Worm (Caenorhabditis elegans) whole organism, late embryonic: ENCODE measurements around the gene K05F1.6.

Experiments
- C08G9.2 ChIP-seq: sonication (generic microtip); optimal IDR thresholded peaks from 2 replicates; lab custom pipeline; 2016; ENCODE audit warnings: mild to moderate bottlenecking, missing genetic modification characterization, moderate library complexity, missing compliant biosample characterization
- C38D4.7 ChIP-seq: fragments of 200-800 bp; sonication (Bioruptor generic); optimal IDR thresholded peaks from 2 replicates; lab custom pipeline; 2018; ENCODE audit warnings: mild to moderate bottlenecking, missing genetic modification characterization, moderate library complexity, missing compliant biosample characterization
- F13H6.1 ChIP-seq: sonication (generic microtip); optimal IDR thresholded peaks from 2 replicates; lab custom pipeline; 2016; ENCODE audit warnings: missing genetic modification characterization, missing compliant biosample characterization
- K02D7.2 ChIP-seq: sonication (generic microtip); optimal IDR thresholded peaks from 2 replicates; lab custom pipeline; 2017; ENCODE audit warnings: mild to moderate bottlenecking, missing genetic modification characterization, missing compliant biosample characterization
- Y22D7AL.16 ChIP-seq: sonication (generic microtip); optimal IDR thresholded peaks from 2 replicates; lab custom pipeline; 2016; ENCODE audit warnings: missing genetic modification characterization, missing compliant biosample characterization
- ama-1 ChIP-seq: fragments of 150-350 bp; optimal IDR thresholded peaks from 2 replicates; lab custom pipeline; 2014
- ceh-14 ChIP-seq: sonication (generic microtip); optimal IDR thresholded peaks from 2 replicates; lab custom pipeline; 2016; ENCODE audit warnings: missing genotype, missing genetic modification characterization, missing compliant biosample characterization
- ceh-18 ChIP-seq: sonication (generic microtip); optimal IDR thresholded peaks from 2 replicates; lab custom pipeline; 2016; ENCODE audit warnings: missing genetic modification characterization, missing compliant biosample characterization
- ceh-24 ChIP-seq: sonication (generic microtip); optimal IDR thresholded peaks from 2 replicates; lab custom pipeline; 2016; ENCODE audit warnings: mild to moderate bottlenecking, missing genetic modification characterization, missing compliant biosample characterization
- ceh-30 ChIP-seq: fragments of 150-350 bp; optimal IDR thresholded peaks from 2 replicates; lab custom pipeline; 2014; ENCODE audit warnings: missing biosample characterization, missing genetic modification characterization
- ceh-34 ChIP-seq: sonication (generic microtip); optimal IDR thresholded peaks from 2 replicates; lab custom pipeline; 2016; ENCODE audit warnings: mild to moderate bottlenecking, missing genetic modification characterization, missing compliant biosample characterization
- ceh-45 ChIP-seq: fragments of 200-800 bp; sonication (Bioruptor generic); IDR thresholded peaks from 2 replicates; pipeline ENCODE4 v1.3.6; 2022; ENCODE audit warnings: missing genetic modification reagents, missing genetic modification characterization, missing compliant biosample characterization
- ceh-48 ChIP-seq: sonication (generic microtip); optimal IDR thresholded peaks from 2 replicates; lab custom pipeline; 2016; ENCODE audit warnings: missing genetic modification characterization, inconsistent platforms, missing compliant biosample characterization
- ceh-6 ChIP-seq: fragments of 200-800 bp; sonication (Bioruptor generic); optimal IDR thresholded peaks from 2 replicates; lab custom pipeline; 2018; ENCODE audit warnings: mild to moderate bottlenecking, missing genetic modification characterization, missing compliant biosample characterization
- ceh-9 ChIP-seq: sonication (generic microtip); optimal IDR thresholded peaks from 2 replicates; lab custom pipeline; 2016; ENCODE audit warnings: mild to moderate bottlenecking, missing genetic modification characterization, inconsistent platforms, missing compliant biosample characterization
- ets-4 ChIP-seq: sonication (generic microtip); optimal IDR thresholded peaks from 2 replicates; lab custom pipeline; 2016; ENCODE audit warnings: missing genetic modification characterization, missing compliant biosample characterization
- eyg-1 ChIP-seq: sonication (generic microtip); optimal IDR thresholded peaks from 2 replicates; lab custom pipeline; 2016; ENCODE audit warnings: missing genotype, missing genetic modification characterization, missing compliant biosample characterization
- fax-1 ChIP-seq: sonication (generic microtip); optimal IDR thresholded peaks from 2 replicates; lab custom pipeline; 2016; ENCODE audit warnings: missing genotype, missing genetic modification characterization, missing compliant biosample characterization
- fkh-10 ChIP-seq: fragments of 150-350 bp; optimal IDR thresholded peaks from 2 replicates; lab custom pipeline; 2014; ENCODE audit warnings: missing biosample characterization, missing genetic modification reagents, missing genetic modification characterization
- gmeb-2 ChIP-seq: sonication (generic microtip); optimal IDR thresholded peaks from 2 replicates; lab custom pipeline; 2016; ENCODE audit warnings: missing genetic modification characterization, inconsistent platforms, missing compliant biosample characterization
- hlh-30 ChIP-seq: sonication (generic microtip); optimal IDR thresholded peaks from 2 replicates; lab custom pipeline; 2017; ENCODE audit warnings: antibody characterized with exemption, missing genetic modification characterization, missing compliant biosample characterization; ENCODE audit not compliant: insufficient read depth
- hlh-8 ChIP-seq: sonication (generic microtip); optimal IDR thresholded peaks from 2 replicates; lab custom pipeline; 2016; ENCODE audit warnings: missing genotype, missing genetic modification characterization, missing compliant biosample characterization
- lin-11 ChIP-seq: fragments of 200-800 bp; sonication (Bioruptor generic); optimal IDR thresholded peaks from 2 replicates; lab custom pipeline; 2018; ENCODE audit warnings: mild to moderate bottlenecking, missing genetic modification characterization, missing compliant biosample characterization
- madf-2 ChIP-seq: sonication (generic microtip); optimal IDR thresholded peaks from 2 replicates; lab custom pipeline; 2017; ENCODE audit warnings: missing genetic modification characterization, missing compliant biosample characterization
- nhr-11 ChIP-seq: fragments of 150-350 bp; optimal IDR thresholded peaks from 2 replicates; lab custom pipeline; 2014; ENCODE audit warnings: missing biosample characterization, missing genetic modification characterization
- nhr-232 ChIP-seq: sonication (generic microtip); optimal IDR thresholded peaks from 2 replicates; lab custom pipeline; 2016; ENCODE audit warnings: missing genetic modification characterization, missing compliant biosample characterization
- npax-4 ChIP-seq: sonication (generic microtip); optimal IDR thresholded peaks from 2 replicates; lab custom pipeline; 2016; ENCODE audit warnings: missing genetic modification characterization, missing compliant biosample characterization
- pat-9 ChIP-seq: fragments of 200-800 bp; sonication (Bioruptor generic); optimal IDR thresholded peaks from 2 replicates; lab custom pipeline; 2018; ENCODE audit warnings: mild to moderate bottlenecking, missing genetic modification characterization, moderate library complexity, missing compliant biosample characterization
- pqm-1 ChIP-seq: sonication (generic microtip); optimal IDR thresholded peaks from 2 replicates; lab custom pipeline; 2016; ENCODE audit warnings: missing genetic modification characterization, missing compliant biosample characterization
- ref-2 ChIP-seq: sonication (generic microtip); optimal IDR thresholded peaks from 2 replicates; lab custom pipeline; 2016; ENCODE audit warnings: missing genetic modification characterization, missing compliant biosample characterization
- rnt-1 ChIP-seq: sonication (generic microtip); optimal IDR thresholded peaks from 2 replicates; lab custom pipeline; 2016; ENCODE audit warnings: missing genetic modification characterization, missing compliant biosample characterization
- sox-2 ChIP-seq: fragments of 200-800 bp; sonication (Bioruptor generic); IDR thresholded peaks from 2 replicates; pipeline ENCODE4 v1.3.6; 2022; ENCODE audit warnings: missing genetic modification reagents, missing genetic modification characterization, missing compliant biosample characterization
- syd-9 ChIP-seq: sonication (generic microtip); optimal IDR thresholded peaks from 2 replicates; lab custom pipeline; 2016; ENCODE audit warnings: mild to moderate bottlenecking, missing genetic modification characterization, moderate library complexity, missing compliant biosample characterization
- tbx-7 ChIP-seq: sonication (generic microtip); optimal IDR thresholded peaks from 2 replicates; lab custom pipeline; 2016; ENCODE audit warnings: missing genotype, missing genetic modification characterization, missing compliant biosample characterization
- unc-42 ChIP-seq: sonication (generic microtip); optimal IDR thresholded peaks from 2 replicates; lab custom pipeline; 2016; ENCODE audit warnings: missing genotype, missing genetic modification characterization, missing compliant biosample characterization
- zip-5 ChIP-seq: sonication (generic microtip); optimal IDR thresholded peaks from 2 replicates; lab custom pipeline; 2016; ENCODE audit warnings: missing genetic modification characterization, missing compliant biosample characterization
- ztf-16 ChIP-seq: sonication (generic microtip); optimal IDR thresholded peaks from 2 replicates; lab custom pipeline; 2017; ENCODE audit warnings: missing genetic modification characterization, missing compliant biosample characterization

Gene K05F1.6

ce11 chrII:5794195-5794594 lies 11.9 kb downstream of the K05F1.6 start, which contains the start of gene acdh-8:
TSS of gene acdh-8 (plus strand) at chrII:5794495.
- no peak for TF ChIP-seq F13H6.1 (tag; lab: Kevin White, UChicago)
- no peak for TF ChIP-seq Y22D7AL.16
- TF ChIP-seq K02D7.2 (tag; lab: Kevin White, UChicago) = no peak
- no peak for TF ChIP-seq ceh-48 (tag; lab: Kevin White, UChicago)
- TF ChIP-seq sox-2 (GFP tag; lab: Robert Waterston, UW) = no peak
- no peak for TF ChIP-seq rnt-1 (tag; lab: Kevin White, UChicago)
- TF ChIP-seq lin-11 (tag; lab: Kevin White, UChicago) = no peak
- TF ChIP-seq ceh-6 (GFP tag; lab: Kevin White, UChicago) = no peak
- no peak for TF ChIP-seq ref-2
- no peak for TF ChIP-seq gmeb-2 (tag; lab: Kevin White, UChicago)
- no peak for TF ChIP-seq npax-4
- TF ChIP-seq C08G9.2 (tag; lab: Kevin White, UChicago) = no peak
- no peak for TF ChIP-seq ztf-16 (tag; lab: Kevin White, UChicago)
- TF ChIP-seq pat-9 (tag; lab: Kevin White, UChicago) = no peak
- no peak for TF ChIP-seq eyg-1
- no peak for TF ChIP-seq ets-4 (tag; lab: Kevin White, UChicago)
- no peak for TF ChIP-seq ceh-14

- TF ChIP-seq syd-9 (tag; lab: Kevin White, UChicago) = no peak
- no peak for TF ChIP-seq F13H6.1 (tag; lab: Kevin White, UChicago)
- no peak for TF ChIP-seq C08G9.2 (tag; lab: Kevin White, UChicago)
Observed at ce11 chrII:5797348-5797977, 15.1 kb downstream of the K05F1.6 start, which contains the start of the genes msp-63 and msp-142. TSS of gene msp-63 (minus strand) at chrII:5797448. TSS of gene msp-142 (plus strand) at chrII:5797927.

DNA sequence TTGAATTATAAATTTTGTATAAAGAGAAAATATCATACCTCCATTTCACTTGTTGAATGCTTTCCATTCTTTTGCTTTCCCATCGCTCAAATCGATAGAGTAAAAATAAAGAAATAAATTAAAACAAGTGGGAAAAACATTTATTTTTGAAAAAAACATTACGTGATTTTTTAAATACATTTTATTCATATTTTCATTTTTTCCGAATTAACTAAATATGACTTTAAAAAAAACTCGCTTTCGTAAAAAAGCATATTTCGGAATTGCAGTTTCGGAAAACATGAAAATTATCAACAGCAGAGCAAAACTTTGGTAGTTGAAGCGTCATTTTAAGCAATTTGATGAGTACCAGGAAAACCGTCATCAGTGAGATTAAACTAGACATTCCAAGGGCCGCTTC lies 17.2 kb downstream of the K05F1.6 start, which contains the start of gene K05F1.8:
TSS of gene K05F1.8 (minus strand) at position 101 of the 400 bp plus-strand sequence.
- TF ChIP-seq ztf-16 (tag; lab: Kevin White, UChicago) = no peak
- no peak for TF ChIP-seq nhr-232 (tag; lab: Kevin White, UChicago)
- TF ChIP-seq Y22D7AL.16 = no peak
- TF ChIP-seq hlh-30 (tag; lab: Kevin White, UChicago) = no peak
- TF ChIP-seq hlh-8 = no peak
- TF ChIP-seq ceh-34 (tag; lab: Kevin White, UChicago) = no peak
- TF ChIP-seq fax-1 = no peak
- no peak for TF ChIP-seq ceh-18 (tag; lab: Kevin White, UChicago)

- TF ChIP-seq npax-4 = no peak
- TF ChIP-seq tbx-7 (tag; lab: Kevin White, UChicago) = no peak
- TF ChIP-seq zip-5 (tag; lab: Kevin White, UChicago) = no peak
- TF ChIP-seq ceh-34 (tag; lab: Kevin White, UChicago) = no peak
Observed at ce11 chrII:5801075-5801474, 18.8 kb downstream of the K05F1.6 start, which contains the start of the genes K05F1.9 and K05F1.1. TSS of gene K05F1.9 (minus strand) at chrII:5801175. TSS of gene K05F1.1 (plus strand) at chrII:5801382.

DNA sequence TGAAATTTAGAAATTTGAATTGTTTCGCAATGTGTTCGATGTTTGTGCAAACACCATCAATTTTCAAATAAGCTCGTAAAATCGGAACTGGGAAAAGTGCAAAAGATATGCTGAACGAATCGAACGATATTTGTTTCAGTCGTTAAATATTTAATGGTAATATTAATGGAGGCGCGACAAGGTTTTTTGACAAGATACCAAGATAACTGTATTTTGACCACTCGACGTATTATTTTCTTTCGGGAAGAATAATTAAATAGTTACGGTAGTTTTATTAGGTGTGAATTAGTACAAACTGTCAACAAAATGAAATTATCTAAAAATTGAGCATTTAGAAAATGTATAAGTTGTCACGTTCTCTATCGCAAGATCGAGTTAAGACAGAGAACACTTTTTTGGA lies 22.0 kb downstream of the K05F1.6 start:
- TF ChIP-seq ceh-45 (no peak), sox-2 (GFP tag; lab: Robert Waterston, UW) (no peak), gmeb-2 (tag; lab: Kevin White, UChicago) (no peak), pqm-1 (tag; lab: Kevin White, UChicago) (no peak), ama-1 (no peak), C38D4.7 (no peak), ceh-14 (no peak), ceh-24 (no peak), hlh-30 (tag; lab: Kevin White, UChicago) (no peak), unc-42 (tag; lab: Kevin White, UChicago) (no peak), madf-2 (tag; lab: Kevin White, UChicago) (no peak), ceh-30 (tag; lab: Kevin White, UChicago) (no peak), npax-4 (no peak), fkh-10 (GFP tag; lab: Kevin White, UChicago) (no peak), pat-9 (tag; lab: Kevin White, UChicago) (no peak), C08G9.2 (tag; lab: Kevin White, UChicago) (no peak), nhr-11 (tag; lab: Kevin White, UChicago) (no peak), ceh-9 (tag; lab: Kevin White, UChicago) (no peak), tbx-7 (tag; lab: Kevin White, UChicago) (no peak)
